Fruit fly (Drosophila melanogaster): ENCODE results near the gene Cyp6d4.
A peak's percentile ranks its signal among the peaks of the same experiment; 100 is the strongest.

Gene Cyp6d4

dm6 chr3R:22686336-22686874 lies 11.7 kb upstream of the Cyp6d4 start, which contains the start of the genes Gclm and CG17625:
Gclm (minus strand) TSS chr3R:22686510.
CG17625 (plus strand) TSS chr3R:22686849.
- TF ChIP-seq noc (tag; optimal IDR thresholded peaks at IDR 0.05) = peak; percentile 67

dm6 chr3R:22690311-22690710 lies 7.8 kb upstream of the Cyp6d4 start, which contains the start of the genes wfs1 and Nup133:
wfs1 (minus strand) TSS chr3R:22690380.
Nup133 (plus strand) TSS chr3R:22690607.
- TF ChIP-seq noc (tag; optimal IDR thresholded peaks at IDR 0.05) = peak; percentile 73

- no peak for TF ChIP-seq noc (tag; optimal IDR thresholded peaks at IDR 0.05)
These were observed 3.5 kb upstream of the Cyp6d4 start, which contains the start of gene cd for dm6 chr3R:22694659-22695058. cd (plus strand) TSS chr3R:22694959.

- no peak for TF ChIP-seq noc (tag; optimal IDR thresholded peaks at IDR 0.05)
These were observed 3.7 kb downstream of the Cyp6d4 start, which contains the start of the genes CG6972 and CCAP for dm6 chr3R:22701793-22702192. CG6972 (plus strand) TSS chr3R:22702007. CCAP (minus strand) TSS chr3R:22702084.

- TF ChIP-seq noc (tag; optimal IDR thresholded peaks at IDR 0.05) = no peak
These were observed 9.1 kb downstream of the Cyp6d4 start, which contains the start of gene CG13842 for dm6 chr3R:22707178-22707577. CG13842 (minus strand) TSS chr3R:22707278.

- no peak for TF ChIP-seq noc (tag; optimal IDR thresholded peaks at IDR 0.05)
These were observed 12.5 kb downstream of the Cyp6d4 start, which contains the start of gene CG4907 for dm6 chr3R:22710662-22711061. CG4907 (minus strand) TSS chr3R:22710762.

dm6 chr3R:22717863-22718262 lies 19.7 kb downstream of the Cyp6d4 start:
- TF ChIP-seq noc (tag; optimal IDR thresholded peaks at IDR 0.05) = no peak

- no peak for TF ChIP-seq noc (tag; optimal IDR thresholded peaks at IDR 0.05)
These were observed 20.3 kb downstream of the Cyp6d4 start for dm6 chr3R:22718401-22718800.

- no peak for TF ChIP-seq noc (tag; optimal IDR thresholded peaks at IDR 0.05)
These were observed 21.0 kb downstream of the Cyp6d4 start for dm6 chr3R:22718937-22719606.

- no peak for TF ChIP-seq noc (tag; optimal IDR thresholded peaks at IDR 0.05)
These were observed 21.5 kb downstream of the Cyp6d4 start for dm6 chr3R:22719607-22719949.

dm6 chr3R:22720808-22721306 lies 22.7 kb downstream of the Cyp6d4 start, which contains the start of gene wge:
wge (minus strand) TSS chr3R:22721150.
- TF ChIP-seq noc (tag; optimal IDR thresholded peaks at IDR 0.05) = no peak

- TF ChIP-seq noc (tag; optimal IDR thresholded peaks at IDR 0.05) = peak; percentile 58
These were observed 26.2 kb downstream of the Cyp6d4 start, which contains the start of gene Irp-1A for dm6 chr3R:22724149-22724973. Irp-1A (minus strand) TSS chr3R:22724587.

dm6 chr3R:22726031-22726770 lies 28.1 kb downstream of the Cyp6d4 start, which contains the start of gene RNF220:
RNF220 (minus strand) TSS chr3R:22726414.
- no peak for TF ChIP-seq noc (tag; optimal IDR thresholded peaks at IDR 0.05)

- no peak for TF ChIP-seq noc (tag; optimal IDR thresholded peaks at IDR 0.05)
These were observed 28.8 kb downstream of the Cyp6d4 start, which contains the start of gene CG45049 for dm6 chr3R:22726771-22727455. CG45049 (plus strand) TSS chr3R:22726967.
